Worm (Caenorhabditis elegans): ENCODE results near the gene morc-1.

- TF ChIP-seq elt-2 (tag; optimal IDR thresholded peaks at IDR 0.05) (no peak), egl-27 (tag; optimal IDR thresholded peaks at IDR 0.05) (no peak), tbx-2 (tag; optimal IDR thresholded peaks at IDR 0.05) (no peak), snpc-4 (tag; optimal IDR thresholded peaks at IDR 0.05) (no peak), mdl-1 (tag; optimal IDR thresholded peaks at IDR 0.05) (no peak), nhr-28 (tag; optimal IDR thresholded peaks at IDR 0.05) (no peak), pag-3 (tag; optimal IDR thresholded peaks at IDR 0.05; ENCODE audit: borderline replicate concordance, insufficient read depth) (no peak), rnt-1 (tag; optimal IDR thresholded peaks at IDR 0.05) (no peak)
Observed at ce11 chrIII:5190671-5191174, 16.0 kb downstream of the morc-1 start, which contains the start of gene hira-1.
